Worm (Caenorhabditis elegans) whole organism, L4/young adult: Measurements from ENCODE around the gene ifb-2.

Experiments used
- W03F9.2 ChIP-seq: fragments of 150-350 bp; optimal IDR thresholded peaks from 2 replicates; lab custom pipeline; 2014; ENCODE audit warnings: missing biosample characterization, missing genetic modification characterization
- dao-5 ChIP-seq: sonication (generic microtip); optimal IDR thresholded peaks from 2 replicates; lab custom pipeline; 2016; ENCODE audit warnings: missing genotype, missing genetic modification characterization, moderate library complexity, missing compliant biosample characterization
- him-1 ChIP-seq: sonication (generic microtip); optimal IDR thresholded peaks from 2 replicates; lab custom pipeline; 2016; ENCODE audit warnings: missing genotype, missing genetic modification reagents, missing genetic modification characterization, missing compliant biosample characterization

Gene ifb-2

DNA sequence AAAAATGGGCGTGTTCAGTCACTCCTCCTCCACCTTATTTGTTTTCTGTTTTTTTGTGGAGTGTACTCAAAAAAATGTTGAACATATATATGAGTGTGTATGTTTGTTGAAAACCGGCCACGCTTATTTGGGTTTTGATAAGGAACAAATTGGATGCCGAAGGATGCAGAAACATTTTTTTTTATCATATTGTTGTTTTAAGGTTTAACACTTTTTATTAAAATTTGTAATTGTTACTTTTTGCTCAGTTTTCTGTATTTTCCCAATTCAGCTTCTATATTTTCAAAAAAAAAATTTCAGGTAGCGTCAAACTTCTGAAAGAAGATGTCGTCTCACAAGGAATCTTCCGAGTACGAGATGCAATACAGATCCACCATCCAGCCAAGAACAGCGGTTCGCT is 15.3 kb downstream of the ifb-2 start, which contains the start of gene ifb-1:
Gene ifb-1 (plus strand): TSS at position 301 of the 400 bp plus-strand sequence.
- TF ChIP-seq dao-5 (tag; lab: Kevin White, UChicago), result no peak

ce11 chrII:5768274-5768820 is 18.4 kb downstream of the ifb-2 start:
- no peak for TF ChIP-seq W03F9.2
- TF ChIP-seq him-1 (tag; lab: Kevin White, UChicago), result no peak
- no peak for TF ChIP-seq dao-5 (tag; lab: Kevin White, UChicago)

DNA sequence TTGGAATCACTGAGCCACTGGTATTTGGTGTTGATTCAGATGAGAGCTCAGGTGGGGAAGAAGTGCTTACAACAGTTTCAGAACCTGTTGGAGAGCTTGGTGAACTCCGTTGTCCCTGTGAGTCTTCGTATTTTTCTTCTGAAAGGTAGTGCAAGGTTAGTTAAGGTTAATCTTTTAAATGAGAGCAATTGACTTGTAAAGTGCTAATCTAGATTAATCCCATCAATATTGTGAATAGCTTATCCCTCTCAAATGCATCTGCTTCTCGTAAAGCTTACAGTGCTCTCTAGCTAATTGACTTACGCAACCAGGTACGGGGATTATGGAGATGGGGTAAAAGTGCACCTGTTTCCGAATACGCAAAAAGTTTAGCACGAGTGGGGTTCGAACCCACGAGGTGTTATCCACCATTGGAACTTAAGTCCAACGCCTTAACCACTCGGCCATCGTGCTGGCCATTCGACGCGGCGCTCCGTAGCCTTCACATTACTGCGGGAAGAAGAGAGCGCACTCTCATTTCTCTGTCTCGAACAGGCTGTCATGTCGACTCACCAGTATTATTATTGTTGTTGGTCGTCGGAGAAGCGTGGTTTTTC is 22.7 kb downstream of the ifb-2 start:
- peak; percentile 28 for TF ChIP-seq him-1 (tag; lab: Kevin White, UChicago)
- no peak for TF ChIP-seq dao-5 (tag; lab: Kevin White, UChicago)

- TF ChIP-seq W03F9.2, result no peak
- no peak for TF ChIP-seq him-1 (tag; lab: Kevin White, UChicago)
- no peak for TF ChIP-seq dao-5 (tag; lab: Kevin White, UChicago)
These were observed 24.1 kb downstream of the ifb-2 start, which contains the start of the genes dmd-5 and F10C1.1 for ce11 chrII:5774120-5774519. Gene dmd-5, minus strand, starts transcription at chrII:5774220. Gene F10C1.1, plus strand, starts transcription at chrII:5774229.

- TF ChIP-seq dao-5 (tag; lab: Kevin White, UChicago), result no peak
- no peak for TF ChIP-seq W03F9.2
- no peak for TF ChIP-seq him-1 (tag; lab: Kevin White, UChicago)
These were observed 24.9 kb downstream of the ifb-2 start for ce11 chrII:5774879-5775278.

DNA sequence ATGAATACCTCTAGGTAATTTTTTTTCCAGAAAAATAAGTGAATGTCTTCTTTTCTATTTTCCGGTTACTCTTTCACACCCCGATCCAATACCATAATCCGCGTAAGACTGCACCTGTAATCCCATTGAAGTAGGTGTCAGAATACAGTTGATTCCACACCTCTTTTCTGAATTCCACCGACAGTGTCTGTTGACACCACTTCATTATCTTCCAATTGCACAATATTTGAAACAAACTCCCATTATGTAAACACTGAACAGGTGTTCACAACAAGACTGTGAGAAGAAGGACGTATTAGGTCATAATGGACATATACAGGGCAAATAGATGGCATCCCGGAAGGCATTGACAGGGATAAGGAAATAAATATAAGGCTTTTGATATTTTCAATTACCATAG is 27.4 kb downstream of the ifb-2 start:
- TF ChIP-seq him-1 (tag; lab: Kevin White, UChicago), result no peak
- no peak for TF ChIP-seq dao-5 (tag; lab: Kevin White, UChicago)
- TF ChIP-seq W03F9.2, result no peak

DNA sequence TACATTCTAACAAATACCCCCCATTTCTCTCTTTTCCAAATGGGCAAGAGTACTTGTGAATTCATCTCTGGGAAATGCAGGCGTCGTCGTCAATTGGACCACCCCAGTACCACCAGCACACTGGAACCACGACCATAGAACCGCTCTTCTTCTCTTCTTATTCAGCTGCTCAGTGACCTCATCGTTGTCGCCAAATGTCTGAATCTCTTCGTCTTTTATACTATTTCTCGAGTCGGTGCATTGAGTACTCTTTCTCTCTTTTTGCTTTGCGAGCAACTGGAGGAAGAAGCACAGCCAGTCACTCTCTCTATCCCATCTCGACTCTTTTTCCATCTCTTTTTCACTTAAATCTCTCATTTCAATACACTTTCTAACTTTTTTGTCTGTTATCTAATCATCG is 29.9 kb downstream of the ifb-2 start:
- TF ChIP-seq dao-5 (tag; lab: Kevin White, UChicago), result no peak
- peak; percentile 75 for TF ChIP-seq him-1 (tag; lab: Kevin White, UChicago)

- TF ChIP-seq dao-5 (tag; lab: Kevin White, UChicago) (peak; percentile 47), him-1 (tag; lab: Kevin White, UChicago) (peak; percentile 34), W03F9.2 (peak; percentile 67)
These were observed 32.2 kb downstream of the ifb-2 start, which contains the start of gene K05F1.6 for ce11 chrII:5781935-5782921. Gene K05F1.6, plus strand, starts transcription at chrII:5782520.

DNA sequence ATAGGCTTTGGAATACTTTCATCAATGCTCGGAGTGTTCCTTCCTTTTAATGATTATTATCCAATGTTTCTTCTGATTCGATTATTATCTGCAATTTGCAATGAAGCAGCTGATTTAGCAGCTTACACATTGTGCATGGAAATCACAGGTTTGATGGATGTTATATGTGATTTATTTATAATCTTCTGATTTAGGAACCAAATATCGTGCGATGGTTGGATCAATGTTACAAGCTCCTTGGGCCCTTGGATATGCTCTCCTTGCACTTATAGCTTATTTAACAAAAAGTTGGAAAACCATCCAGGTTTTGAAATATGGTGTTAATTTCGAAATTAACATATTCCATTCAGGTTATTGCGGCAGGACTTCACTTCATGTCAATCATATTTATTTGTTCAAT is 35.5 kb downstream of the ifb-2 start:
- TF ChIP-seq dao-5 (tag; lab: Kevin White, UChicago), result no peak
- TF ChIP-seq him-1 (tag; lab: Kevin White, UChicago), result no peak
- no peak for TF ChIP-seq W03F9.2

- no peak for TF ChIP-seq dao-5 (tag; lab: Kevin White, UChicago)
- TF ChIP-seq W03F9.2, result no peak
- no peak for TF ChIP-seq him-1 (tag; lab: Kevin White, UChicago)
These were observed 38.8 kb downstream of the ifb-2 start, which contains the start of gene K05F1.13 for ce11 chrII:5788815-5789214. Gene K05F1.13, plus strand, starts transcription at chrII:5789115.

DNA sequence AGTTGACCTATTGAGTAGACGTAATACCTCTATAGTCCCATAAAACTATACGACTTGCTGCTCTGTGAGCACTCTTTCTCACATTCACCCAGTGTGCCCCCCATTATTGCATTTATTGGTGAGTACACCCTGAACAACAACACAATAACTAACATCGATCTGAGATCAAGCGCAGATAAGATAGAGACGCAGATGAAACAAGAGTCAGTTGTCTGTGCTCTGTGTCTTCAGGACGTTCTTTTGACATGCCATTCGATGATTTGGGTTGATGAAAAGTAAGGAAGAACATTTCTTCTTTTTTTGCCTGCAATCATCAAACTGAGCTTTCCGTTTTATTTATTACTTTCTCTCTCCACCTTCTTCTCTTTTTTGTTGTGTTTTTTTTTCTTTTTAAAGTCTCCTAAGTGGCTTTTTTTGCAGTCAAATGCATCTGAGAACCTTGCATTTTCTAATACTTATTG is 40.4 kb downstream of the ifb-2 start, which contains the start of gene lect-2:
Gene lect-2 (plus strand): TSS at position 411 of the 461 bp plus-strand sequence.
- no peak for TF ChIP-seq him-1 (tag; lab: Kevin White, UChicago)
- no peak for TF ChIP-seq W03F9.2
- TF ChIP-seq dao-5 (tag; lab: Kevin White, UChicago), result no peak

DNA sequence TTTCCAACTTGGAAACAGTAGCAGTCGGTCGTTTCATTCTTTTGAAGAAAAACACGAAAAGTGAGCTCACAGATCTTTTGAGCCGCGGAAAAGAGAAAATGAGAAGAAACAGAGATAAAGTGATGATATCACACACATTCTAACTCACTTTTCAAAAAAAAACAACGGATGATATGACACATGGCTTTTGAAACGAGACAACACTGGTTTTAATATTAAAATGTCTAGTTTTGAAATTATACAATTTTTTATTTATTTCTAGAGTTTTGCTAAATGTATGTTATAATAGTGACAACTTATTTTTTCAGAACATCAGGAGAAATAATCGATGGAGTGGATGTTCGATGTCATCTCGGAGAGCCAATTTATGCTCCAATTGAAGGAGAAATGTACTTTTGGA is 42.5 kb downstream of the ifb-2 start, which contains the start of gene K05F1.14:
Gene K05F1.14 (minus strand): TSS at position 101 of the 400 bp plus-strand sequence.
- TF ChIP-seq him-1 (tag; lab: Kevin White, UChicago), result no peak
- no peak for TF ChIP-seq W03F9.2
- TF ChIP-seq dao-5 (tag; lab: Kevin White, UChicago), result no peak

DNA sequence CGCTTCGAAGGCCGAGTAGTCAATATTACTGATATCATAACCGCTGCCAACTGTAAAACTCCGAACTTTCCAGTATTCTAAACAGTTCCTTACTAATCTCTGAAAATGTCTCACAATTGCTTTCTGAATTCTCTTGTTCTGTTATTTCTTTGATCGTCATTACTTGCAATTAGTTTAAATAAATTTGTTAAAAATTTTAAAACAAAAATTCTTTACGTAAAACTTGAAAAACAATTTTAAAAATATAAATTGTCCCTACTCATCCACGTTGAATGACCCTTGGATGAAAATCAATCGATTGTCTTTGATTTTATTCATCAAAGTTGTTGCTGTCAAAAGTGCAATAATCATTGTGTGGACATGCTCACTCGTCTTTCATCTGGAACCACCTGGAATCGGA is 44.2 kb downstream of the ifb-2 start, which contains the start of gene acdh-8:
Gene acdh-8 (plus strand): TSS at position 301 of the 400 bp plus-strand sequence.
- no peak for TF ChIP-seq dao-5 (tag; lab: Kevin White, UChicago)
- TF ChIP-seq him-1 (tag; lab: Kevin White, UChicago), result no peak
- no peak for TF ChIP-seq W03F9.2
